Fruit fly (Drosophila melanogaster) whole organism, embryonic: Measurements from ENCODE around the gene CG42538.

Experiments used
- Ada2b ChIP-seq: fragments of 200-800 bp; sonication (Bioruptor generic); IDR thresholded peaks from 2 replicates; pipeline ENCODE4 v1.3.6; 2022; ENCODE audit warnings: missing biosample characterization, missing genetic modification characterization
- Antp ChIP-seq: fragments of 200-800 bp; sonication (Bioruptor generic); optimal IDR thresholded peaks from 3 replicates; lab custom pipeline; 2016; ENCODE audit warnings: missing biosample characterization, missing genetic modification characterization
- Asciz ChIP-seq: fragments of 200-800 bp; sonication (Bioruptor generic); optimal IDR thresholded peaks from 2 replicates; lab custom pipeline; 2017; ENCODE audit warnings: missing biosample characterization, mild to moderate bottlenecking, missing genetic modification characterization, missing genetic modification reagents
- Bgb ChIP-seq: fragments of 200-800 bp; sonication (Bioruptor generic); IDR thresholded peaks from 2 replicates; pipeline ENCODE4 v1.3.6; 2022; ENCODE audit warnings: missing biosample characterization, missing genetic modification characterization; ENCODE audit not compliant: partially characterized antibody
- CG14667 ChIP-seq: fragments of 200-800 bp; sonication (Bioruptor generic); IDR thresholded peaks from 2 replicates; pipeline ENCODE4 v1.3.6; 2022; ENCODE audit warnings: missing biosample characterization, missing genetic modification characterization
- CG15269 ChIP-seq: fragments of 200-800 bp; sonication (Bioruptor generic); optimal IDR thresholded peaks from 2 replicates; lab custom pipeline; 2018; ENCODE audit warnings: missing biosample characterization, mild to moderate bottlenecking, missing genetic modification characterization, moderate library complexity
- CG1603 ChIP-seq: fragments of 200-800 bp; sonication (Bioruptor generic); optimal IDR thresholded peaks from 2 replicates; lab custom pipeline; 2019; ENCODE audit warnings: missing biosample characterization, mild to moderate bottlenecking, missing genetic modification characterization, moderate library complexity
- CG17385 ChIP-seq: fragments of 200-800 bp; sonication (Bioruptor generic); optimal IDR thresholded peaks from 3 replicates; lab custom pipeline; 2018; ENCODE audit warnings: missing biosample characterization, mild to moderate bottlenecking, missing genetic modification characterization
- CG2678 ChIP-seq: fragments of 200-800 bp; sonication (Bioruptor generic); optimal IDR thresholded peaks from 3 replicates; lab custom pipeline; 2019; ENCODE audit warnings: missing biosample characterization, mild to moderate bottlenecking, missing genetic modification characterization, moderate library complexity
- CG2875 ChIP-seq: fragments of 200-800 bp; sonication (Bioruptor generic); optimal IDR thresholded peaks from 2 replicates; lab custom pipeline; 2017; ENCODE audit warnings: missing biosample characterization, mild to moderate bottlenecking, missing genetic modification characterization, missing genetic modification reagents
- CG30403 ChIP-seq: fragments of 200-800 bp; sonication (Bioruptor generic); optimal IDR thresholded peaks from 3 replicates; lab custom pipeline; 2016; ENCODE audit warnings: missing biosample characterization, missing genetic modification characterization
- CG3065 ChIP-seq: fragments of 200-800 bp; sonication (Bioruptor generic); optimal IDR thresholded peaks from 2 replicates; lab custom pipeline; 2016; ENCODE audit warnings: missing biosample characterization, missing genetic modification characterization
- CG3163 ChIP-seq: fragments of 200-800 bp; sonication (Bioruptor generic); optimal IDR thresholded peaks from 3 replicates; lab custom pipeline; 2016; ENCODE audit warnings: missing biosample characterization, missing genetic modification characterization
- CG3281 ChIP-seq: fragments of 200-800 bp; sonication (Bioruptor generic); optimal IDR thresholded peaks from 3 replicates; lab custom pipeline; 2017; ENCODE audit warnings: missing biosample characterization, mild to moderate bottlenecking, missing genetic modification characterization
- CG33213 ChIP-seq: fragments of 200-800 bp; sonication (Bioruptor generic); optimal IDR thresholded peaks from 3 replicates; lab custom pipeline; 2016; ENCODE audit warnings: missing biosample characterization, missing genetic modification characterization
- CG4424 ChIP-seq: fragments of 200-800 bp; sonication (Bioruptor generic); optimal IDR thresholded peaks from 3 replicates; lab custom pipeline; 2016; ENCODE audit warnings: missing biosample characterization, missing genetic modification characterization
- CG5180 ChIP-seq: fragments of 200-800 bp; sonication (Bioruptor generic); optimal IDR thresholded peaks from 3 replicates; lab custom pipeline; 2017; ENCODE audit warnings: missing biosample characterization, missing genetic modification characterization, mild to moderate bottlenecking, moderate library complexity, missing genetic modification reagents
- CG6683 ChIP-seq: fragments of 200-800 bp; sonication (Bioruptor generic); optimal IDR thresholded peaks from 2 replicates; lab custom pipeline; 2017; ENCODE audit warnings: missing biosample characterization, mild to moderate bottlenecking, missing genetic modification characterization, missing genetic modification reagents
- CG7556 ChIP-seq: fragments of 200-800 bp; sonication (Bioruptor generic); optimal IDR thresholded peaks from 2 replicates; lab custom pipeline; 2017; ENCODE audit warnings: missing biosample characterization, mild to moderate bottlenecking, missing genetic modification characterization
- CG7987 ChIP-seq: fragments of 200-800 bp; sonication (Bioruptor generic); optimal IDR thresholded peaks from 2 replicates; lab custom pipeline; 2018; ENCODE audit warnings: missing biosample characterization, mild to moderate bottlenecking, missing genetic modification characterization, moderate library complexity
- D19A ChIP-seq: fragments of 200-800 bp; optimal IDR thresholded peaks from 3 replicates; lab custom pipeline; 2019; ENCODE audit warnings: missing biosample characterization, mild to moderate bottlenecking, missing genetic modification characterization, moderate library complexity
- HLH54F ChIP-seq: fragments of 200-800 bp; sonication (Bioruptor generic); optimal IDR thresholded peaks from 3 replicates; lab custom pipeline; 2016; ENCODE audit warnings: missing biosample characterization, missing genetic modification characterization
- MTF-1 ChIP-seq: fragments of 200-800 bp; sonication (Bioruptor generic); optimal IDR thresholded peaks from 2 replicates; lab custom pipeline; 2018; ENCODE audit warnings: missing biosample characterization, mild to moderate bottlenecking, missing genetic modification characterization, borderline replicate concordance
- Max ChIP-seq: fragments of 200-800 bp; sonication (Bioruptor generic); optimal IDR thresholded peaks from 2 replicates; lab custom pipeline; 2016; ENCODE audit warnings: missing biosample characterization, mild to moderate bottlenecking, missing genetic modification characterization
- NC2β ChIP-seq: fragments of 200-800 bp; sonication (Bioruptor generic); optimal IDR thresholded peaks from 2 replicates; lab custom pipeline; 2016; ENCODE audit warnings: missing biosample characterization, missing genetic modification characterization
- Nf-YA ChIP-seq: fragments of 200-800 bp; sonication (Bioruptor generic); IDR thresholded peaks from 2 replicates; pipeline ENCODE4 v1.3.6; 2022; ENCODE audit warnings: missing biosample characterization, missing genetic modification characterization
- Opbp ChIP-seq: fragments of 200-800 bp; sonication (Bioruptor generic); IDR thresholded peaks from 3 replicates; pipeline ENCODE4 v1.3.6; 2022; ENCODE audit warnings: missing biosample characterization, missing genetic modification characterization; ENCODE audit not compliant: partially characterized antibody
- Optix ChIP-seq: fragments of 200-800 bp; sonication (Bioruptor generic); IDR thresholded peaks from 3 replicates; pipeline ENCODE4 v1.3.6; 2022; ENCODE audit warnings: missing biosample characterization, missing genetic modification characterization
- Sry-δ ChIP-seq: fragments of 200-800 bp; sonication (Bioruptor generic); optimal IDR thresholded peaks from 2 replicates; lab custom pipeline; 2016; ENCODE audit warnings: missing biosample characterization, missing genetic modification characterization
- aop ChIP-seq: fragments of 200-800 bp; sonication (Bioruptor generic); IDR thresholded peaks from 2 replicates; pipeline ENCODE4 v1.3.6; 2022; ENCODE audit warnings: missing biosample characterization, missing genetic modification characterization
- ato ChIP-seq: fragments of 200-800 bp; sonication (Bioruptor generic); IDR thresholded peaks from 2 replicates; pipeline ENCODE4 v1.3.6; 2022; ENCODE audit warnings: missing biosample characterization, missing genetic modification characterization; ENCODE audit not compliant: partially characterized antibody
- az2 ChIP-seq: fragments of 200-800 bp; sonication (Bioruptor generic); optimal IDR thresholded peaks from 3 replicates; lab custom pipeline; 2016; ENCODE audit warnings: missing biosample characterization, missing genetic modification characterization
- bigmax ChIP-seq: fragments of 200-800 bp; sonication (Bioruptor generic); optimal IDR thresholded peaks from 2 replicates; lab custom pipeline; 2018; ENCODE audit warnings: missing biosample characterization, mild to moderate bottlenecking, missing genetic modification characterization
- chm ChIP-seq: fragments of 200-800 bp; sonication (Bioruptor generic); IDR thresholded peaks from 2 replicates; pipeline ENCODE4 v1.3.6; 2022; ENCODE audit warnings: missing biosample characterization, missing genetic modification characterization
- crp ChIP-seq, 2 experiments: fragments of 200-800 bp; sonication (Bioruptor generic); optimal IDR thresholded peaks; 2 replicates in 1 of 2; 3 replicates in 1 of 2; lab custom pipeline; 2017; ENCODE audit warnings: missing biosample characterization in 2 of 2, missing genetic modification characterization in 2 of 2, mild to moderate bottlenecking in 1 of 2, moderate library complexity in 1 of 2
- emc ChIP-seq: fragments of 200-800 bp; sonication (Bioruptor generic); optimal IDR thresholded peaks from 2 replicates; lab custom pipeline; 2016; ENCODE audit warnings: missing biosample characterization, missing genetic modification characterization
- ftz-f1 ChIP-seq: fragments of 200-800 bp; sonication (Bioruptor generic); optimal IDR thresholded peaks from 2 replicates; lab custom pipeline; 2016; ENCODE audit warnings: missing biosample characterization, missing genetic modification characterization
- gce ChIP-seq: fragments of 200-800 bp; sonication (Bioruptor generic); IDR thresholded peaks from 3 replicates; pipeline ENCODE4 v1.3.6; 2022; ENCODE audit warnings: missing biosample characterization, missing genetic modification characterization
- gsb-n ChIP-seq: fragments of 200-800 bp; sonication (Bioruptor generic); optimal IDR thresholded peaks from 3 replicates; lab custom pipeline; 2018; ENCODE audit warnings: missing biosample characterization, mild to moderate bottlenecking, missing genetic modification characterization
- ind ChIP-seq: fragments of 200-800 bp; sonication (Bioruptor generic); optimal IDR thresholded peaks from 3 replicates; lab custom pipeline; 2016; ENCODE audit warnings: missing biosample characterization, missing genetic modification characterization
- insv ChIP-seq, 2 experiments: fragments of 200-800 bp; sonication (Bioruptor generic); optimal IDR thresholded peaks; 3 replicates each; lab custom pipeline; 2016 to 2018; ENCODE audit warnings: missing biosample characterization in 2 of 2, missing genetic modification characterization in 2 of 2
- jumu ChIP-seq: fragments of 200-800 bp; sonication (Bioruptor generic); optimal IDR thresholded peaks from 3 replicates; lab custom pipeline; 2016; ENCODE audit warnings: missing biosample characterization, missing genetic modification characterization
- lab ChIP-seq: fragments of 200-800 bp; sonication (Bioruptor generic); optimal IDR thresholded peaks from 3 replicates; lab custom pipeline; 2017; ENCODE audit warnings: missing biosample characterization, missing genetic modification characterization, mild to moderate bottlenecking, moderate library complexity, missing genetic modification reagents
- lbe ChIP-seq: fragments of 200-800 bp; sonication (Bioruptor generic); optimal IDR thresholded peaks from 2 replicates; lab custom pipeline; 2016; ENCODE audit warnings: missing biosample characterization, mild to moderate bottlenecking, missing genetic modification characterization
- lmd ChIP-seq: fragments of 200-800 bp; sonication (Bioruptor generic); IDR thresholded peaks from 2 replicates; pipeline ENCODE4 v1.3.6; 2022; ENCODE audit warnings: missing biosample characterization, missing genetic modification characterization
- sob ChIP-seq: fragments of 200-800 bp; sonication (Bioruptor generic); IDR thresholded peaks from 2 replicates; pipeline ENCODE4 v1.3.6; 2022; ENCODE audit warnings: missing biosample characterization, missing genetic modification characterization
- sr ChIP-seq: fragments of 200-800 bp; sonication (Bioruptor generic); IDR thresholded peaks from 3 replicates; pipeline ENCODE4 v1.3.6; 2022; ENCODE audit warnings: missing biosample characterization, missing genetic modification characterization
- tin ChIP-seq: fragments of 200-800 bp; sonication (Bioruptor generic); optimal IDR thresholded peaks from 3 replicates; lab custom pipeline; 2016; ENCODE audit warnings: missing biosample characterization, missing genetic modification characterization
- wdn ChIP-seq: fragments of 200-800 bp; sonication (Bioruptor generic); IDR thresholded peaks from 2 replicates; pipeline ENCODE4 v1.3.6; 2022; ENCODE audit warnings: missing biosample characterization, missing genetic modification characterization
- wor ChIP-seq: fragments of 200-800 bp; sonication (Bioruptor generic); IDR thresholded peaks from 2 replicates; pipeline ENCODE4 v1.3.6; 2022; ENCODE audit warnings: missing biosample characterization, missing genetic modification characterization

CG42538 gene

dm6 chr3L:15999358-16000005 is 34.8 kb upstream of the CG42538 start (continued):
- no peak for TF ChIP-seq bigmax (GFP tag; lab: Kevin White, UChicago)
- TF ChIP-seq sr: no peak
- no peak for TF ChIP-seq gsb-n (tag; lab: Kevin White, UChicago)
- no peak for TF ChIP-seq tin (GFP tag; lab: Kevin White, UChicago)
- peak; percentile 24 for TF ChIP-seq HLH54F (GFP tag; lab: Kevin White, UChicago)
- no peak for TF ChIP-seq CG33213
- no peak for TF ChIP-seq CG3065
- no peak for TF ChIP-seq Sry-δ (GFP tag; lab: Kevin White, UChicago)
- TF ChIP-seq CG17385: peak; percentile 56
- TF ChIP-seq ind: peak; percentile 26
- TF ChIP-seq jumu (GFP tag; lab: Kevin White, UChicago): no peak
- TF ChIP-seq CG15269: peak; percentile 71
- no peak for TF ChIP-seq CG30403 (GFP tag; lab: Kevin White, UChicago)
- peak; percentile 65 for TF ChIP-seq CG2678 (tag; lab: Kevin White, UChicago)
- no peak for TF ChIP-seq gce
- no peak for TF ChIP-seq Antp (GFP tag; lab: Kevin White, UChicago)
- no peak for TF ChIP-seq Opbp (GFP tag; lab: Robert Waterston, UW)
- TF ChIP-seq az2 (GFP tag; lab: Kevin White, UChicago): no peak
- no peak for TF ChIP-seq crp (GFP tag; optimal IDR thresholded peaks at IDR 0.05; lab: Kevin White, UChicago)
- TF ChIP-seq sob (GFP tag; lab: Robert Waterston, UW): peak; percentile 67
- TF ChIP-seq CG1603: peak; percentile 25
- TF ChIP-seq emc (GFP tag; lab: Kevin White, UChicago): no peak
- TF ChIP-seq NC2β: no peak
- TF ChIP-seq MTF-1 (GFP tag; lab: Kevin White, UChicago): no peak
- TF ChIP-seq aop (GFP tag; lab: Robert Waterston, UW): no peak
- TF ChIP-seq lab (GFP tag; lab: Kevin White, UChicago): peak; percentile 80
- no peak for TF ChIP-seq Max
- no peak; the same call in 1 of the 2 replicates for TF ChIP-seq chm (GFP tag; lab: Robert Waterston, UW)
- TF ChIP-seq CG6683 (GFP tag; lab: Kevin White, UChicago): peak; percentile 16
- peak; percentile 58 for TF ChIP-seq ftz-f1 (GFP tag; lab: Kevin White, UChicago)
- no peak for TF ChIP-seq Nf-YA (GFP tag; lab: Robert Waterston, UW)
- no peak for TF ChIP-seq Bgb (GFP tag; lab: Robert Waterston, UW)
- TF ChIP-seq insv (GFP tag; optimal IDR thresholded peaks at IDR 0.05; lab: Kevin White, UChicago): no peak
- peak; percentile 63 for TF ChIP-seq CG7556 (GFP tag; lab: Kevin White, UChicago)
- no peak for TF ChIP-seq CG2875 (GFP tag; lab: Kevin White, UChicago)
- no peak; the same call in 1 of the 2 replicates for TF ChIP-seq lmd (GFP tag; lab: Robert Waterston, UW)
- TF ChIP-seq Ada2b: peak; percentile 45; the same call in 1 of the 2 replicates
- TF ChIP-seq Optix (GFP tag; lab: Robert Waterston, UW): no peak
- TF ChIP-seq CG3163 (GFP tag; lab: Kevin White, UChicago): no peak
- TF ChIP-seq CG7987: peak; percentile 70
- TF ChIP-seq CG14667 (GFP tag; lab: Robert Waterston, UW): no peak
- TF ChIP-seq wor (GFP tag; lab: Robert Waterston, UW): no peak
- no peak for TF ChIP-seq ato (GFP tag; lab: Robert Waterston, UW)
- peak; percentile 27 for TF ChIP-seq D19A (tag; lab: Kevin White, UChicago)
- TF ChIP-seq lbe (GFP tag; lab: Kevin White, UChicago): no peak
- TF ChIP-seq CG5180 (GFP tag; lab: Kevin White, UChicago): peak; percentile 24
- no peak for TF ChIP-seq wdn (GFP tag; lab: Robert Waterston, UW)
- peak; percentile 38 for TF ChIP-seq Asciz (GFP tag; lab: Kevin White, UChicago)
- TF ChIP-seq CG3281 (GFP tag; lab: Kevin White, UChicago): peak; percentile 65
- peak; percentile 12 for TF ChIP-seq CG4424 (GFP tag; lab: Kevin White, UChicago)
